Fruit fly (Drosophila melanogaster): ENCODE data around the gene Pfdn5.

dm6 chr3R:22524344-22525072 is 37.7 kb downstream of the Pfdn5 start:
- TF ChIP-seq bigmax (GFP tag; optimal IDR thresholded peaks at IDR 0.05) = no peak
- no peak for TF ChIP-seq CG16815 (GFP tag; optimal IDR thresholded peaks at IDR 0.05)
- no peak for TF ChIP-seq ssp (GFP tag; IDR thresholded peaks at IDR 0.05)
- peak; percentile 53 for TF ChIP-seq kay (GFP tag; optimal IDR thresholded peaks at IDR 0.05)
- peak; percentile 19 for TF ChIP-seq CG10147 (GFP tag; optimal IDR thresholded peaks at IDR 0.05)

Data from whole organism, embryonic.